Worm (Caenorhabditis elegans) whole organism, mixed stage, embryonic: ENCODE measurements around the gene T10C6.10.
A peak's percentile ranks its signal among the peaks of the same experiment; 100 is the strongest.

Experiments used
- M03D4.4 ChIP-seq: sonication (generic microtip); optimal IDR thresholded peaks from 2 replicates; lab custom pipeline; 2017; ENCODE audit warnings: mild to moderate bottlenecking, missing genetic modification characterization, missing compliant biosample characterization
- blmp-1 ChIP-seq: fragments of 150-350 bp; optimal IDR thresholded peaks from 2 replicates; lab custom pipeline; 2014; ENCODE audit warnings: missing biosample characterization, missing genetic modification characterization
- ceh-39 ChIP-seq: fragments of 150-350 bp; optimal IDR thresholded peaks from 2 replicates; lab custom pipeline; 2014; ENCODE audit warnings: missing biosample characterization, missing genetic modification characterization
- ceh-43 ChIP-seq: fragments of 200-800 bp; sonication (Bioruptor generic); optimal IDR thresholded peaks from 2 replicates; lab custom pipeline; 2018; ENCODE audit warnings: mild to moderate bottlenecking, missing genetic modification characterization, moderate library complexity, missing compliant biosample characterization
- ceh-83 ChIP-seq: fragments of 200-800 bp; sonication (Bioruptor generic); optimal IDR thresholded peaks from 2 replicates; lab custom pipeline; 2018; ENCODE audit warnings: mild to moderate bottlenecking, missing genetic modification characterization, missing compliant biosample characterization
- ces-1 ChIP-seq: fragments of 150-350 bp; optimal IDR thresholded peaks from 2 replicates; lab custom pipeline; 2014; ENCODE audit warnings: missing biosample characterization, missing genetic modification reagents, missing genetic modification characterization
- cnd-1 ChIP-seq: fragments of 200-800 bp; sonication (Bioruptor generic); optimal IDR thresholded peaks from 2 replicates; lab custom pipeline; 2018; ENCODE audit warnings: mild to moderate bottlenecking, missing genetic modification characterization, missing compliant biosample characterization
- drap-1 ChIP-seq: fragments of 200-800 bp; sonication (Bioruptor generic); optimal IDR thresholded peaks from 3 replicates; lab custom pipeline; 2018; ENCODE audit warnings: mild to moderate bottlenecking, missing genetic modification characterization, missing compliant biosample characterization
- elt-1 ChIP-seq: sonication (generic microtip); optimal IDR thresholded peaks from 2 replicates; lab custom pipeline; 2017; ENCODE audit warnings: missing genetic modification characterization, mild to moderate bottlenecking, missing compliant biosample characterization, antibody characterized with exemption, moderate library complexity, borderline replicate concordance; ENCODE audit not compliant: insufficient read depth
- elt-3 ChIP-seq: fragments of 150-350 bp; optimal IDR thresholded peaks from 2 replicates; lab custom pipeline; 2014; ENCODE audit warnings: missing biosample characterization, missing genetic modification characterization
- flh-1 ChIP-seq: fragments of 200-800 bp; sonication (Bioruptor generic); optimal IDR thresholded peaks from 2 replicates; lab custom pipeline; 2018; ENCODE audit warnings: mild to moderate bottlenecking, missing genetic modification characterization, moderate library complexity, missing compliant biosample characterization
- ham-2 ChIP-seq: fragments of 200-800 bp; sonication (Bioruptor generic); optimal IDR thresholded peaks from 2 replicates; lab custom pipeline; 2018; ENCODE audit warnings: mild to moderate bottlenecking, missing genetic modification characterization, missing compliant biosample characterization
- hlh-1 ChIP-seq: fragments of 150-350 bp; optimal IDR thresholded peaks from 2 replicates; lab custom pipeline; 2014; ENCODE audit warnings: missing biosample characterization, missing genetic modification reagents, missing genetic modification characterization
- lin-13 ChIP-seq: fragments of 150-350 bp; optimal IDR thresholded peaks from 2 replicates; lab custom pipeline; 2014; ENCODE audit warnings: missing biosample characterization, missing genetic modification characterization
- lin-32 ChIP-seq: fragments of 200-800 bp; sonication (Bioruptor generic); optimal IDR thresholded peaks from 2 replicates; lab custom pipeline; 2018; ENCODE audit warnings: mild to moderate bottlenecking, missing genetic modification characterization, missing compliant biosample characterization
- lsy-2 ChIP-seq: fragments of 150-350 bp; optimal IDR thresholded peaks from 2 replicates; lab custom pipeline; 2014; ENCODE audit warnings: missing biosample characterization, missing genetic modification characterization
- mab-5 ChIP-seq: fragments of 150-350 bp; optimal IDR thresholded peaks from 2 replicates; lab custom pipeline; 2014; ENCODE audit warnings: missing biosample characterization, missing genetic modification characterization
- mep-1 ChIP-seq: fragments of 150-350 bp; optimal IDR thresholded peaks from 2 replicates; lab custom pipeline; 2017; ENCODE audit warnings: missing biosample characterization, missing genetic modification reagents, missing genetic modification characterization, inconsistent platforms
- mls-2 ChIP-seq: sonication (generic microtip); optimal IDR thresholded peaks from 2 replicates; lab custom pipeline; 2016; ENCODE audit warnings: mild to moderate bottlenecking, missing genetic modification characterization, moderate library complexity, missing compliant biosample characterization
- nhr-12 ChIP-seq: fragments of 150-350 bp; optimal IDR thresholded peaks from 2 replicates; lab custom pipeline; 2014; ENCODE audit warnings: missing biosample characterization, missing genetic modification characterization
- nhr-28 ChIP-seq: fragments of 150-350 bp; optimal IDR thresholded peaks from 2 replicates; lab custom pipeline; 2014; ENCODE audit warnings: missing biosample characterization, missing genetic modification characterization
- nhr-76 ChIP-seq: sonication (generic microtip); optimal IDR thresholded peaks from 2 replicates; lab custom pipeline; 2017; ENCODE audit warnings: missing biosample characterization, missing genetic modification characterization
- pha-4 ChIP-seq: fragments of 150-350 bp; optimal IDR thresholded peaks from 2 replicates; lab custom pipeline; 2018; ENCODE audit warnings: missing biosample characterization, missing genetic modification reagents, missing genetic modification characterization
- sem-2 ChIP-seq: fragments of 200-800 bp; sonication (Bioruptor generic); optimal IDR thresholded peaks from 2 replicates; lab custom pipeline; 2018; ENCODE audit warnings: mild to moderate bottlenecking, missing genetic modification characterization, missing compliant biosample characterization
- snpc-4 ChIP-seq: fragments of 150-350 bp; optimal IDR thresholded peaks from 2 replicates; lab custom pipeline; 2014; ENCODE audit warnings: missing biosample characterization, missing genetic modification characterization
- sptf-1 ChIP-seq: sonication (generic microtip); optimal IDR thresholded peaks from 2 replicates; lab custom pipeline; 2017; ENCODE audit warnings: mild to moderate bottlenecking, missing genetic modification characterization, moderate library complexity, missing compliant biosample characterization
- unc-120 ChIP-seq: sonication (generic microtip); optimal IDR thresholded peaks from 2 replicates; lab custom pipeline; 2017; ENCODE audit warnings: missing genetic modification characterization, missing compliant biosample characterization; ENCODE audit not compliant: poor library complexity, severe bottlenecking
- unc-39 ChIP-seq: fragments of 150-350 bp; optimal IDR thresholded peaks from 2 replicates; lab custom pipeline; 2014; ENCODE audit warnings: missing biosample characterization, missing genetic modification characterization
- unc-62 ChIP-seq: fragments of 150-350 bp; optimal IDR thresholded peaks from 2 replicates; lab custom pipeline; 2014; ENCODE audit warnings: missing biosample characterization, missing genetic modification reagents, missing genetic modification characterization
- zip-8 ChIP-seq: fragments of 150-350 bp; optimal IDR thresholded peaks from 2 replicates; lab custom pipeline; 2014; ENCODE audit warnings: missing biosample characterization, missing genetic modification characterization
- ztf-11 ChIP-seq: fragments of 150-350 bp; optimal IDR thresholded peaks from 2 replicates; lab custom pipeline; 2014; ENCODE audit warnings: missing biosample characterization, missing genetic modification characterization

The T10C6.10 gene

ce11 chrV:16020042-16020441 lies 16.2 kb upstream of the T10C6.10 start, which contains the start of gene srx-44:
Gene srx-44 (plus strand): TSS chrV:16020342.
- TF ChIP-seq mab-5 (tag; lab: Kevin White, UChicago) = no peak
- no peak for TF ChIP-seq ceh-83 (GFP tag; lab: Kevin White, UChicago)
- TF ChIP-seq ces-1 (GFP tag; lab: Kevin White, UChicago) = no peak
- no peak for TF ChIP-seq lin-32 (GFP tag; lab: Kevin White, UChicago)
- TF ChIP-seq unc-62 = no peak
- no peak for TF ChIP-seq elt-3 (tag; lab: Kevin White, UChicago)
- no peak for TF ChIP-seq unc-120
- TF ChIP-seq snpc-4 = no peak
- TF ChIP-seq M03D4.4 (tag; lab: Kevin White, UChicago) = no peak
- no peak for TF ChIP-seq nhr-12 (tag; lab: Kevin White, UChicago)
- no peak for TF ChIP-seq nhr-76 (tag; lab: Kevin White, UChicago)
- no peak for TF ChIP-seq ham-2 (GFP tag; lab: Kevin White, UChicago)
- TF ChIP-seq unc-39 = no peak

ce11 chrV:16022600-16022999 lies 13.6 kb upstream of the T10C6.10 start:
- TF ChIP-seq sptf-1 = peak; percentile 59
- TF ChIP-seq ceh-83 (GFP tag; lab: Kevin White, UChicago) = no peak
- TF ChIP-seq, all 35 proteins: peak for 1

- TF ChIP-seq nhr-12 (tag; lab: Kevin White, UChicago) (no peak), lin-13 (tag; lab: Kevin White, UChicago) (no peak), zip-8 (no peak), pha-4 (tag; lab: Kevin White, UChicago) (no peak), hlh-1 (no peak), lin-32 (GFP tag; lab: Kevin White, UChicago) (no peak), nhr-28 (no peak), mls-2 (tag; lab: Kevin White, UChicago) (no peak), unc-39 (no peak), drap-1 (GFP tag; lab: Kevin White, UChicago) (no peak), nhr-76 (tag; lab: Kevin White, UChicago) (no peak), ceh-39 (tag; lab: Kevin White, UChicago) (no peak), cnd-1 (tag; lab: Kevin White, UChicago) (no peak), ceh-83 (GFP tag; lab: Kevin White, UChicago) (no peak), M03D4.4 (tag; lab: Kevin White, UChicago) (no peak), ham-2 (GFP tag; lab: Kevin White, UChicago) (no peak), blmp-1 (no peak), ztf-11 (tag; lab: Kevin White, UChicago) (no peak)
These were observed 13.2 kb upstream of the T10C6.10 start, which contains the start of gene cwc-15 for ce11 chrV:16023051-16023450. Gene cwc-15 (plus strand): TSS chrV:16023351.

ce11 chrV:16023559-16023958 lies 12.7 kb upstream of the T10C6.10 start:
- TF ChIP-seq elt-1 (no peak), ceh-83 (GFP tag; lab: Kevin White, UChicago) (no peak), cnd-1 (tag; lab: Kevin White, UChicago) (no peak), flh-1 (GFP tag; lab: Kevin White, UChicago) (no peak), mls-2 (tag; lab: Kevin White, UChicago) (no peak), ham-2 (GFP tag; lab: Kevin White, UChicago) (no peak)

ce11 chrV:16024300-16024699 lies 11.9 kb upstream of the T10C6.10 start, which contains the start of gene T10C6.6:
Gene T10C6.6 (plus strand): TSS chrV:16024326.
- no peak for TF ChIP-seq unc-39
- no peak for TF ChIP-seq mep-1 (tag; lab: Kevin White, UChicago)
- no peak for TF ChIP-seq M03D4.4 (tag; lab: Kevin White, UChicago)
- TF ChIP-seq ceh-39 (tag; lab: Kevin White, UChicago) = no peak
- no peak for TF ChIP-seq sptf-1
- TF ChIP-seq, all 35 proteins: peak for 0

ce11 chrV:16024917-16025316 lies 11.3 kb upstream of the T10C6.10 start:
- TF ChIP-seq elt-1 (no peak), sem-2 (no peak), ces-1 (GFP tag; lab: Kevin White, UChicago) (no peak), mab-5 (tag; lab: Kevin White, UChicago) (no peak), nhr-12 (tag; lab: Kevin White, UChicago) (no peak), sptf-1 (no peak), mep-1 (tag; lab: Kevin White, UChicago) (no peak), elt-3 (tag; lab: Kevin White, UChicago) (no peak), lsy-2 (tag; lab: Kevin White, UChicago) (no peak), ceh-43 (no peak), snpc-4 (no peak), blmp-1 (no peak), lin-32 (GFP tag; lab: Kevin White, UChicago) (no peak), unc-39 (no peak), M03D4.4 (tag; lab: Kevin White, UChicago) (no peak), nhr-28 (no peak)
